Fruit fly (Drosophila melanogaster): Measurements from ENCODE around the gene rept.

The rept gene

dm6 chr3L:19280283-19280682 is 25.1 kb downstream of the rept start:
- no peak for TF ChIP-seq CG11504 (tag; optimal IDR thresholded peaks at IDR 0.05)
- TF ChIP-seq CG13287 (GFP tag; IDR thresholded peaks at IDR 0.05; ENCODE audit: partially characterized antibody), result no peak
- TF ChIP-seq CG1233 (GFP tag; optimal IDR thresholded peaks at IDR 0.05), result no peak
- peak; percentile 57 for TF ChIP-seq Hr39 (optimal IDR thresholded peaks at IDR 0.05)
- peak; percentile 49; the same call in 1 of the 3 replicates for TF ChIP-seq CG3726 (GFP tag; IDR thresholded peaks at IDR 0.05)
- no peak for TF ChIP-seq NC2α (GFP tag; optimal IDR thresholded peaks at IDR 0.05)
- 0 out of 2 replicates have a peak, but pooled peaks have one; percentile 23 for TF ChIP-seq CG32532 (GFP tag; IDR thresholded peaks at IDR 0.05)
- no peak for TF ChIP-seq fu2 (GFP tag; optimal IDR thresholded peaks at IDR 0.05)

- TF ChIP-seq CG18619 (GFP tag; optimal IDR thresholded peaks at IDR 0.05), result no peak
- TF ChIP-seq Med (GFP tag), result no peak
- no peak for TF ChIP-seq Ets65A (GFP tag)
- no peak for TF ChIP-seq Pdp1 (GFP tag; optimal IDR thresholded peaks at IDR 0.05)
- no peak for TF ChIP-seq Sry-β (GFP tag; optimal IDR thresholded peaks at IDR 0.05)
Observed at dm6 chr3L:19280700-19281099, 25.6 kb downstream of the rept start, which contains the start of gene CG14089. Gene CG14089, minus strand, starts transcription at chr3L:19280800.

DNA sequence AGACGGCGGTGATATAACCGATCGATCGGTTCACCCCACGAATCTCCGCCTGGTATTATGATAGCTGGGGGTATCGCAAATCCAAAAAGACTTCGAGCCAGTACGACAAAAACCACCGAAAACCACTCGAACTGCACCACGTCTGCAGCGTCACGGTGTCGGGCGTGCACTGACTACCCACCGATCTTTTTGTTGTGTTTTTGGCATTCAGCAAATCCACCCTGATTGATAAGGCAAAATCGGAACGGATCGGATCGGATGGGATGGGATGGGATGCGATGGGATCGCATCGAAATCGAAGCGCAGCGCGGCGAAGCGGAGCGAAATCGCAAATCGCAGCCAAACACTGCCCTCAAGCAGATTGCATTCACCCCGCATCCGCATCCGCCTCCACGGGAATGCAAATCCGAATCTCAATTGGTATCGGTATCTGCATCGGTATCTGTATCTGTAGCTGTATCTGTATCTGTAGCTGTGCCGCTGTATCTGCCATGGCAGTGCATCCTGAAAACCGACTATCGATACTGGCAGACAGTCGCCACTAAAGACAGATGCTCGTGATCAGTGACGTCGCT is 33.3 kb downstream of the rept start:
- TF ChIP-seq tup (GFP tag; optimal IDR thresholded peaks at IDR 0.05), result no peak
- TF ChIP-seq Poxn (GFP tag; IDR thresholded peaks at IDR 0.05), result no peak
- peak; percentile 37 for TF ChIP-seq sens (GFP tag)
- TF ChIP-seq Eip74EF (GFP tag; optimal IDR thresholded peaks at IDR 0.05), result no peak
- no peak for TF ChIP-seq Abd-B (GFP tag; optimal IDR thresholded peaks at IDR 0.05)
- no peak for TF ChIP-seq CG4820 (GFP tag; optimal IDR thresholded peaks at IDR 0.05)
- TF ChIP-seq CG6272 (GFP tag; IDR thresholded peaks at IDR 0.05), result no peak
- TF ChIP-seq CG16815 (GFP tag; optimal IDR thresholded peaks at IDR 0.05), result no peak
- peak; percentile 67 for TF ChIP-seq CG15479 (GFP tag; optimal IDR thresholded peaks at IDR 0.05)
- no peak for TF ChIP-seq CG7987 (GFP tag; optimal IDR thresholded peaks at IDR 0.05)

- TF ChIP-seq Atf6 (GFP tag; IDR thresholded peaks at IDR 0.05), result 0 out of 2 replicates have a peak, but pooled peaks have one; percentile 24
- no peak for TF ChIP-seq CG11560 (tag; IDR thresholded peaks at IDR 0.05)
- TF ChIP-seq gro (GFP tag; optimal IDR thresholded peaks at IDR 0.05), result peak; percentile 36
- TF ChIP-seq CG18599 (GFP tag; optimal IDR thresholded peaks at IDR 0.05), result peak; percentile 15
- TF ChIP-seq CG34376 (GFP tag; optimal IDR thresholded peaks at IDR 0.05), result peak; percentile 26
- TF ChIP-seq CG10543 (GFP tag; optimal IDR thresholded peaks at IDR 0.05), result peak; percentile 8
- TF ChIP-seq GATAe (GFP tag; conservative IDR thresholded peaks at IDR 0.05), result peak; percentile 37; the same call in 1 of the 2 replicates
- no peak for TF ChIP-seq CoRest (tag; optimal IDR thresholded peaks at IDR 0.05)
- no peak for TF ChIP-seq tin (GFP tag; optimal IDR thresholded peaks at IDR 0.05)
- TF ChIP-seq CG15479 (GFP tag; optimal IDR thresholded peaks at IDR 0.05), result peak; percentile 21
- TF ChIP-seq CG7745 (tag; optimal IDR thresholded peaks at IDR 0.05), result peak; percentile 4
- no peak for TF ChIP-seq CG13775 (GFP tag; optimal IDR thresholded peaks at IDR 0.05)
- peak; percentile 4 for TF ChIP-seq lab (GFP tag; optimal IDR thresholded peaks at IDR 0.05)
- TF ChIP-seq run (tag; optimal IDR thresholded peaks at IDR 0.05), result peak; percentile 68
- no peak for TF ChIP-seq lilli (GFP tag; optimal IDR thresholded peaks at IDR 0.05)
- TF ChIP-seq sug (tag; optimal IDR thresholded peaks at IDR 0.05), result peak; percentile 85
- peak in 1 of 2 experiments; percentile 2 for TF ChIP-seq Pdp1 (GFP tag; optimal IDR thresholded peaks at IDR 0.05)
- peak; percentile 95 for TF ChIP-seq mirr (GFP tag; optimal IDR thresholded peaks at IDR 0.05)
- TF ChIP-seq exex (tag; optimal IDR thresholded peaks at IDR 0.05), result peak; percentile 99
- peak; percentile 84 for TF ChIP-seq grn (GFP tag; optimal IDR thresholded peaks at IDR 0.05)
- no peak for TF ChIP-seq trh (GFP tag; optimal IDR thresholded peaks at IDR 0.05)
Observed at dm6 chr3L:19289411-19289810, 34.3 kb downstream of the rept start.

Data from whole organism, embryonic.